Fruit fly (Drosophila melanogaster) whole organism, embryonic: ENCODE measurements around the gene CG1910.

Experiments used
- B-H1 ChIP-seq: fragments of 200-800 bp; sonication (Bioruptor generic); IDR thresholded peaks from 3 replicates; pipeline ENCODE4 v1.3.6; 2022; ENCODE audit warnings: missing biosample characterization, missing genetic modification characterization
- CG10267 ChIP-seq: fragments of 200-800 bp; sonication (Bioruptor generic); optimal IDR thresholded peaks from 2 replicates; lab custom pipeline; 2018; ENCODE audit warnings: missing biosample characterization, mild to moderate bottlenecking, missing genetic modification characterization, moderate library complexity
- CG10979 ChIP-seq: fragments of 200-800 bp; sonication (Bioruptor generic); optimal IDR thresholded peaks from 2 replicates; lab custom pipeline; 2018; ENCODE audit warnings: missing biosample characterization, mild to moderate bottlenecking, missing genetic modification characterization, moderate library complexity
- CG11560 ChIP-seq: fragments of 200-800 bp; sonication (Bioruptor generic); IDR thresholded peaks from 3 replicates; pipeline ENCODE4 v1.3.6; 2022; ENCODE audit warnings: missing biosample characterization, missing genetic modification characterization
- CG12744 ChIP-seq: fragments of 200-800 bp; sonication (Bioruptor generic); optimal IDR thresholded peaks from 2 replicates; lab custom pipeline; 2016; ENCODE audit warnings: missing biosample characterization, missing genetic modification characterization
- CG15479 ChIP-seq: fragments of 200-800 bp; sonication (Bioruptor generic); optimal IDR thresholded peaks from 3 replicates; lab custom pipeline; 2019; ENCODE audit warnings: missing biosample characterization, mild to moderate bottlenecking, missing genetic modification characterization, moderate library complexity
- CG1602 ChIP-seq: fragments of 200-800 bp; sonication (Bioruptor generic); optimal IDR thresholded peaks from 3 replicates; lab custom pipeline; 2016; ENCODE audit warnings: missing biosample characterization, missing genetic modification characterization
- CG16863 ChIP-seq: fragments of 200-800 bp; sonication (Bioruptor generic); optimal IDR thresholded peaks from 3 replicates; lab custom pipeline; 2016; ENCODE audit warnings: missing biosample characterization, missing genetic modification characterization
- CG17186 ChIP-seq: fragments of 200-800 bp; sonication (Bioruptor generic); optimal IDR thresholded peaks from 3 replicates; lab custom pipeline; 2017; ENCODE audit warnings: missing biosample characterization, missing genetic modification reagents, missing genetic modification characterization
- CG17328 ChIP-seq: fragments of 200-800 bp; sonication (Bioruptor generic); IDR thresholded peaks from 2 replicates; pipeline ENCODE4 v1.3.6; 2022; ENCODE audit warnings: missing biosample characterization, missing genetic modification characterization
- CG2889 ChIP-seq: fragments of 200-800 bp; sonication (Bioruptor generic); IDR thresholded peaks from 3 replicates; pipeline ENCODE4 v1.3.6; 2022; ENCODE audit warnings: missing biosample characterization, missing genetic modification characterization
- CG30020 ChIP-seq: fragments of 200-800 bp; optimal IDR thresholded peaks from 2 replicates; lab custom pipeline; 2019; ENCODE audit warnings: missing biosample characterization, mild to moderate bottlenecking, missing genetic modification characterization, moderate library complexity
- CG30431 ChIP-seq: fragments of 200-800 bp; sonication (Bioruptor generic); optimal IDR thresholded peaks from 2 replicates; lab custom pipeline; 2017; ENCODE audit warnings: missing biosample characterization, missing genetic modification characterization
- CG3995 ChIP-seq: fragments of 200-800 bp; sonication (Bioruptor generic); optimal IDR thresholded peaks from 3 replicates; lab custom pipeline; 2016; ENCODE audit warnings: missing biosample characterization, missing genetic modification characterization
- CG4820 ChIP-seq: fragments of 200-800 bp; sonication (Bioruptor generic); optimal IDR thresholded peaks from 3 replicates; lab custom pipeline; 2016; ENCODE audit warnings: missing biosample characterization, missing genetic modification characterization
- CG4854 ChIP-seq: fragments of 200-800 bp; sonication (Bioruptor generic); optimal IDR thresholded peaks from 2 replicates; lab custom pipeline; 2016; ENCODE audit warnings: missing biosample characterization, missing genetic modification characterization, inconsistent platforms
- CG5245 ChIP-seq: fragments of 200-800 bp; sonication (Bioruptor generic); optimal IDR thresholded peaks from 3 replicates; lab custom pipeline; 2016; ENCODE audit warnings: missing biosample characterization, missing genetic modification characterization
- CG6272 ChIP-seq: fragments of 200-800 bp; sonication (Bioruptor generic); IDR thresholded peaks from 2 replicates; pipeline ENCODE4 v1.3.6; 2022; ENCODE audit warnings: missing biosample characterization, missing genetic modification characterization
- CG6654 ChIP-seq: fragments of 200-800 bp; sonication (Bioruptor generic); optimal IDR thresholded peaks from 2 replicates; lab custom pipeline; 2017; ENCODE audit warnings: missing biosample characterization, mild to moderate bottlenecking, missing genetic modification characterization
- CG7786 ChIP-seq: fragments of 200-800 bp; sonication (Bioruptor generic); optimal IDR thresholded peaks from 2 replicates; lab custom pipeline; 2016; ENCODE audit warnings: missing biosample characterization, missing genetic modification characterization
- CG9215 ChIP-seq: fragments of 200-800 bp; sonication (Bioruptor generic); IDR thresholded peaks from 2 replicates; pipeline ENCODE4 v1.3.6; 2022; ENCODE audit warnings: missing biosample characterization, missing genetic modification characterization
- Camta ChIP-seq: fragments of 200-800 bp; sonication (Bioruptor generic); optimal IDR thresholded peaks from 2 replicates; lab custom pipeline; 2016; ENCODE audit warnings: missing biosample characterization, missing genetic modification characterization
- D19A ChIP-seq: fragments of 200-800 bp; optimal IDR thresholded peaks from 3 replicates; lab custom pipeline; 2019; ENCODE audit warnings: missing biosample characterization, mild to moderate bottlenecking, missing genetic modification characterization, moderate library complexity
- Dfd ChIP-seq, 2 experiments: fragments of >200 bp; optimal IDR thresholded peaks; 2 replicates each; lab custom pipeline; 2017; ENCODE audit warnings: missing biosample characterization in 2 of 2, missing genetic modification characterization in 2 of 2
- Dip3 ChIP-seq: fragments of 200-800 bp; sonication (Bioruptor generic); optimal IDR thresholded peaks from 3 replicates; lab custom pipeline; 2016; ENCODE audit warnings: missing biosample characterization, missing genetic modification characterization
- Fer1 ChIP-seq: fragments of 200-800 bp; sonication (Bioruptor generic); optimal IDR thresholded peaks from 2 replicates; lab custom pipeline; 2017; ENCODE audit warnings: missing biosample characterization, mild to moderate bottlenecking, missing genetic modification characterization
- Hand ChIP-seq: fragments of 200-800 bp; sonication (Bioruptor generic); optimal IDR thresholded peaks from 2 replicates; lab custom pipeline; 2017; ENCODE audit warnings: mild to moderate bottlenecking, missing biosample characterization, missing genetic modification reagents, missing genetic modification characterization
- HmgD ChIP-seq: fragments of 200-800 bp; sonication (Bioruptor generic); optimal IDR thresholded peaks from 3 replicates; lab custom pipeline; 2016; ENCODE audit warnings: missing biosample characterization, missing genetic modification characterization
- Hr39 ChIP-seq: fragments of >200 bp; optimal IDR thresholded peaks from 2 replicates; lab custom pipeline; 2017
- Rfx ChIP-seq: fragments of 200-800 bp; sonication (Bioruptor generic); IDR thresholded peaks from 2 replicates; pipeline ENCODE4 v1.3.6; 2022; ENCODE audit warnings: missing biosample characterization, missing genetic modification characterization
- Spps ChIP-seq: fragments of 200-800 bp; sonication (Bioruptor generic); optimal IDR thresholded peaks from 2 replicates; lab custom pipeline; 2018; ENCODE audit warnings: missing biosample characterization, mild to moderate bottlenecking, missing genetic modification characterization
- Sry-β ChIP-seq: fragments of 200-800 bp; sonication (Bioruptor generic); optimal IDR thresholded peaks from 2 replicates; lab custom pipeline; 2018; ENCODE audit warnings: missing biosample characterization, mild to moderate bottlenecking, missing genetic modification characterization, moderate library complexity
- YL-1 ChIP-seq: fragments of 200-800 bp; sonication (Bioruptor generic); optimal IDR thresholded peaks from 3 replicates; lab custom pipeline; 2017; ENCODE audit warnings: missing biosample characterization, mild to moderate bottlenecking, missing genetic modification characterization
- amos ChIP-seq: fragments of 200-800 bp; sonication (Bioruptor generic); IDR thresholded peaks from 2 replicates; pipeline ENCODE4 v1.3.6; 2022; ENCODE audit warnings: missing biosample characterization, missing genetic modification characterization; ENCODE audit not compliant: partially characterized antibody
- ara ChIP-seq: fragments of 200-800 bp; sonication (Bioruptor generic); IDR thresholded peaks from 2 replicates; pipeline ENCODE4 v1.3.6; 2022; ENCODE audit warnings: missing biosample characterization, missing genetic modification characterization
- bcd ChIP-seq: fragments of 200-800 bp; sonication (Bioruptor generic); optimal IDR thresholded peaks from 2 replicates; lab custom pipeline; 2017; ENCODE audit warnings: missing biosample characterization, mild to moderate bottlenecking, missing genetic modification characterization
- chif ChIP-seq, 2 experiments: fragments of 200-800 bp; sonication (Bioruptor generic); optimal IDR thresholded peaks; 3 replicates each; lab custom pipeline; 2016; ENCODE audit warnings: missing biosample characterization in 2 of 2, missing genetic modification characterization in 2 of 2
- dimm ChIP-seq: fragments of 200-800 bp; sonication (Bioruptor generic); IDR thresholded peaks from 2 replicates; pipeline ENCODE4 v1.3.6; 2022; ENCODE audit warnings: missing biosample characterization, missing genetic modification characterization
- emc ChIP-seq: fragments of 200-800 bp; sonication (Bioruptor generic); optimal IDR thresholded peaks from 2 replicates; lab custom pipeline; 2016; ENCODE audit warnings: missing biosample characterization, missing genetic modification characterization
- fu2 ChIP-seq: fragments of 200-800 bp; sonication (Bioruptor generic); optimal IDR thresholded peaks from 2 replicates; lab custom pipeline; 2016; ENCODE audit warnings: missing biosample characterization, missing genetic modification characterization
- hkb ChIP-seq, 2 experiments: fragments of 200-800 bp in 1 of 2; fragments of >200 bp in 1 of 2; sonication (Bioruptor generic) in 1 of 2; IDR thresholded peaks in 1 of 2; optimal IDR thresholded peaks in 1 of 2; 2 replicates each; pipeline versions ENCODE4 v1.3.6 to Lab custom; 2017 to 2022; ENCODE audit warnings: missing biosample characterization in 1 of 2, missing genetic modification characterization in 1 of 2
- hth ChIP-seq: fragments of >200 bp; optimal IDR thresholded peaks from 2 replicates; lab custom pipeline; 2017; ENCODE audit warnings: inconsistent platforms
- lbe ChIP-seq: fragments of 200-800 bp; sonication (Bioruptor generic); optimal IDR thresholded peaks from 2 replicates; lab custom pipeline; 2016; ENCODE audit warnings: missing biosample characterization, mild to moderate bottlenecking, missing genetic modification characterization
- lov ChIP-seq, 2 experiments: fragments of 200-800 bp in 1 of 2; fragments of >200 bp in 1 of 2; sonication (Bioruptor generic) in 1 of 2; IDR thresholded peaks in 1 of 2; optimal IDR thresholded peaks in 1 of 2; 2 replicates in 1 of 2; 3 replicates in 1 of 2; pipeline versions ENCODE4 v1.3.6 to Lab custom; 2017 to 2022; ENCODE audit warnings: missing biosample characterization in 1 of 2, missing genetic modification characterization in 1 of 2
- org-1 ChIP-seq: fragments of 200-800 bp; sonication (Bioruptor generic); optimal IDR thresholded peaks from 2 replicates; lab custom pipeline; 2017; ENCODE audit warnings: missing biosample characterization, missing genetic modification characterization
- peb ChIP-seq: fragments of 200-800 bp; sonication (Bioruptor generic); IDR thresholded peaks from 2 replicates; pipeline ENCODE4 v1.3.6; 2022; ENCODE audit warnings: missing biosample characterization, missing genetic modification characterization
- sisA ChIP-seq: fragments of 200-800 bp; sonication (Bioruptor generic); IDR thresholded peaks from 2 replicates; pipeline ENCODE4 v1.3.6; 2022; ENCODE audit warnings: missing biosample characterization, missing genetic modification characterization
- slou ChIP-seq: fragments of 200-800 bp; sonication (Bioruptor generic); optimal IDR thresholded peaks from 3 replicates; lab custom pipeline; 2016; ENCODE audit warnings: missing biosample characterization, missing genetic modification characterization
- tgo ChIP-seq: fragments of 200-800 bp; sonication (Bioruptor generic); IDR thresholded peaks from 3 replicates; pipeline ENCODE4 v1.3.6; 2022; ENCODE audit warnings: missing biosample characterization, missing genetic modification characterization
- tx ChIP-seq: fragments of 200-800 bp; sonication (Bioruptor generic); optimal IDR thresholded peaks from 2 replicates; lab custom pipeline; 2016; ENCODE audit warnings: missing biosample characterization, missing genetic modification characterization
- wor ChIP-seq: fragments of 200-800 bp; sonication (Bioruptor generic); IDR thresholded peaks from 2 replicates; pipeline ENCODE4 v1.3.6; 2022; ENCODE audit warnings: missing biosample characterization, missing genetic modification characterization
- yki ChIP-seq: fragments of >200 bp; optimal IDR thresholded peaks from 3 replicates; lab custom pipeline; 2018
- zf30C ChIP-seq: fragments of 200-800 bp; sonication (Bioruptor generic); optimal IDR thresholded peaks from 3 replicates; lab custom pipeline; 2018; ENCODE audit warnings: missing biosample characterization, mild to moderate bottlenecking, missing genetic modification characterization

Gene CG1910

dm6 chr3R:31794457-31794856, 47.0 kb downstream of the CG1910 start (continued):
- TF ChIP-seq fu2 (GFP tag; lab: Kevin White, UChicago) (no peak), Camta (GFP tag; lab: Kevin White, UChicago) (no peak), slou (GFP tag; lab: Kevin White, UChicago) (no peak), hth (lab: Kevin White, UChicago) (no peak), CG11560 (tag; lab: Robert Waterston, UW) (no peak), CG15479 (no peak), dimm (GFP tag; lab: Robert Waterston, UW) (no peak), B-H1 (no peak), lbe (GFP tag; lab: Kevin White, UChicago) (no peak), CG5245 (no peak), Spps (tag; lab: Kevin White, UChicago) (no peak), D19A (tag; lab: Kevin White, UChicago) (no peak), CG7786 (GFP tag; lab: Kevin White, UChicago) (no peak), Dip3 (no peak), ara (peak; percentile 16; the same call in 1 of the 2 replicates), HmgD (GFP tag; lab: Kevin White, UChicago) (peak; percentile 4), CG3995 (GFP tag; lab: Kevin White, UChicago) (no peak), emc (GFP tag; lab: Kevin White, UChicago) (no peak), CG6272 (GFP tag; lab: Robert Waterston, UW) (no peak), hkb (optimal IDR thresholded peaks at IDR 0.05; lab: Kevin White, UChicago) (no peak), hkb (GFP tag; IDR thresholded peaks at IDR 0.05; lab: Robert Waterston, UW) (no peak), sisA (GFP tag; lab: Robert Waterston, UW) (no peak), peb (no peak), CG10267 (tag; lab: Kevin White, UChicago) (no peak), CG4820 (GFP tag; lab: Kevin White, UChicago) (no peak), tx (GFP tag; lab: Kevin White, UChicago) (no peak), Hr39 (no peak), CG9215 (GFP tag; lab: Robert Waterston, UW) (no peak), CG17328 (GFP tag; lab: Robert Waterston, UW) (no peak), lov (optimal IDR thresholded peaks at IDR 0.05; lab: Kevin White, UChicago) (no peak), lov (GFP tag; IDR thresholded peaks at IDR 0.05; lab: Robert Waterston, UW) (0 out of 3 replicates have a peak, but pooled peaks have one; percentile 13), Hand (no peak), org-1 (GFP tag; lab: Kevin White, UChicago) (no peak), CG10979 (no peak), CG1602 (GFP tag; lab: Kevin White, UChicago) (no peak), amos (no peak), CG30020 (peak; percentile 54), CG17186 (GFP tag; lab: Kevin White, UChicago) (peak; percentile 66), zf30C (GFP tag; lab: Kevin White, UChicago) (no peak), CG2889 (GFP tag; lab: Robert Waterston, UW) (no peak), CG30431 (GFP tag; lab: Kevin White, UChicago) (no peak), chif (GFP tag; optimal IDR thresholded peaks at IDR 0.05; lab: Kevin White, UChicago) (no peak), wor (no peak), Fer1 (no peak), yki (lab: Kevin White, UChicago) (no peak), CG6654 (no peak), CG16863 (GFP tag; lab: Kevin White, UChicago) (no peak), CG4854 (no peak), YL-1 (GFP tag; lab: Kevin White, UChicago) (peak; percentile 41), Sry-β (GFP tag; lab: Kevin White, UChicago) (peak; percentile 72), bcd (no peak), tgo (GFP tag; lab: Robert Waterston, UW) (no peak), CG12744 (GFP tag; lab: Kevin White, UChicago) (no peak), Rfx (peak; percentile 40; the same call in 1 of the 2 replicates), Dfd (GFP tag; optimal IDR thresholded peaks at IDR 0.05; lab: Kevin White, UChicago) (no peak)
